Worm (Caenorhabditis elegans) whole organism, dauer: Measurements from ENCODE around the gene pqbp-1.1.

Source experiments
- unc-62 ChIP-seq: sonication (generic microtip); optimal IDR thresholded peaks from 2 replicates; lab custom pipeline; 2017; ENCODE audit warnings: missing biosample characterization, missing genetic modification reagents, missing genetic modification characterization

pqbp-1.1 gene

DNA sequence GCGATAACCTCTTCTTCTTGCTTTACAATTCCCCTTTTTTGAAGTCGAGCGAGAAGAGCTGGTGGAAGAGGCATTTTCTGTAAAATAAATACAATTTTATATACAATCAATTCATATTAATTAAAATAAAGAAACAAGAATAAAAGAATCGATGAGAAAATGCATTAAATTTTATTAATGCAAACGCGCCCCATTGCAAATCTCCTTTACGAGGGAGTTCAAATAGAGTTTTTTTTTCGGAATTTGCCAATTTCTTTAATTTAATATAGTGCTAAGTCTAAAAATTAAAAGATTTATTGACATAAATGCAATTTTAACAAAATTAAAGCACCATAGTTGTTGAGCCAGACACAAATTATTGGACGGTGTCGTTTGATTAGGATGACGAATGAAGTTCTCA lies at the start of gene pqbp-1.1:
TSS of gene pqbp-1.1 (minus strand) at position 77 of the 400 bp plus-strand sequence.
- no peak for TF ChIP-seq unc-62 (GFP tag; lab: Kevin White, UChicago)

DNA sequence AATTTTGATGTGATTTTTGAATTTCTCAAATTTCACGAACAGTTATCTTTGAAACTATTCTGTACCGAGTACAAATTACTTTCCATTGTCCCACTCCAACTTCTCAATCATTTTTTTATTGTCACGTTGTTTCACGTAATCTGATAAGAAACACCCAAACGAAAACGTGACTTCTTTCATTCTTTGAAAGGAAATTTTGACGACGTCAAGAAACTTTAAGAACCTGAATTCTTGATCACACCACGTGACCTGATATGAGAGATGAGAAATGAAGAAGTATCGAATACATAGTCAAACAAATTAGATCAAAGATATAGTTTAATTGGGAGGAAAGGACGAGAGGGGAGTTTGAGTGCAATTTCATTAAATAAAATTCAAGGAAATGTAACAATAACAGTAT lies 48.0 kb upstream of the pqbp-1.1 start:
- TF ChIP-seq unc-62 (GFP tag; lab: Kevin White, UChicago) = no peak

DNA sequence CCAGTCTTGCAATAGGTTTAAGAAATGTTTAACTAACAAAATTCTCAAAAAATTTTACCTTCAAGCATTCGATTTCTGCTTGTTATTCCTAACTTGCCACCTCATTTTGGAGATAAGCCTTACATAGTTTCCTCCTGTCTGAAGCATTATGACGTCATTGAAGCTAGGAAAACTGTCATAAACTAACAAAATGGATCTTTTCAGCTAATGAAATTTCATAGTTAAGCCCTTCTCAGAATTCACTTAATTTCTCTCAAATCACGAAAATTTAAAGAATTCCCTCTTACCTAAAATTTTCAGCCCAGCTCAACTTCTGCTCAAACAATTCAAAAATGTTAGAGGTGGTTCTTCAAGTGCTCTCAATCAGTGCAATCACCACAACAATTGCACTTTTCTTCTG lies 45.7 kb upstream of the pqbp-1.1 start, which contains the start of gene swt-1:
TSS of gene swt-1 (plus strand) at position 301 of the 400 bp plus-strand sequence.
- TF ChIP-seq unc-62 (GFP tag; lab: Kevin White, UChicago) = no peak

DNA sequence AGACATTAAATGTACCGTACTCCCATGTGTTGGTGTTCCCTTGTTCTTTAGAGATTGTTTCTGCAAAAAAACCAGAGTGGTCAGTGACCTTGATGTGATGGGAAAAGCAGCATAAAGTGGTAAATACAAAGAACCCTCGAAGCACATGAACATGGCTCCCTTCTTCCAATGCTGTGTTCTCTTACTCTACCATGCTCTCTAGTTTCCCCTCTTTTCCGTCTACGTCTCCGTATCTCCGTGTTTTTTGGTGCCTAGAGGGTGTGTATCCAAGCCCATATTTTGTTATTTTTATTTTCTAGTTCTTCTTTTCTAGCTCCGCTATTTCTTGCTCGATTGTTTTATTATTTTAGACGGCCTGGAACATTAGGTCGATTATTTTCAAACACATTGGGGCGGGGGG lies 45.1 kb upstream of the pqbp-1.1 start:
- TF ChIP-seq unc-62 (GFP tag; lab: Kevin White, UChicago) = no peak

DNA sequence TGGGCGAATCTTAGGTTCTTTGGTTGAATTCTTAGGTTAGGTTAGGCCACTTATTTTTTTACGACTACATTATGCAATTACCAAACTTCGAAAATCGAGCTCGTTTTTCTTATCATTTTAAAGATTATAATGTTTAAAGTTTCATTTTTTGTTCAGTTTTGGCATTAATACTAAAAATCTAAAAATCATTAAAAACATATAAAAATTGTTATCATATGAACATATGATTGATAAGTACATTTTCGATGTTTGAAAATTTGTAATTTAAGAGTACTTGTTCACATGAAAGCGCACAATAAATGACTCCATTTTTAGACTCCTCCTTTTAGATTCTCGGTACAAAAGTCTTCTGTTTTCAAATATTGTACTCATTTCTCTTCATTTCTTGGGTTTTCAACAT lies 43.6 kb upstream of the pqbp-1.1 start:
- TF ChIP-seq unc-62 (GFP tag; lab: Kevin White, UChicago) = no peak

DNA sequence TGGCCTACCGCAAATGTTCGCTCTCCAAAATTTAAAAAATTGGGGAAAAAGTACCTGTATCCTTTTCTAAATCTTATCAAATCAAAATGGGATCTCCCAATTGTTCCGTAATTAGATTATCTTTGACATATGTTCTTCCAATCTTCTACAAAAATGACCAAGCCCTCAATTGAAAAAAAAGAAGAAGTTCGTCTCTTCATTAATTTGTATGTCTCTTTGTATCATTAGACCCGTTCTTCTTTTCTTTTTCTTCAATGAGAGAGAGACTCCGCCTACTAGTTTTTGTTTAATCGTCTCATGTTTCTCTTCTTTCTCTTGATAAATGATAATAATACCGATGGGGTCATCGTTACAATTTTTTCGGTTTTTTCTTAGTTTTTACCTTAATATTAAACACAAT lies 41.8 kb upstream of the pqbp-1.1 start:
- no peak for TF ChIP-seq unc-62 (GFP tag; lab: Kevin White, UChicago)

DNA sequence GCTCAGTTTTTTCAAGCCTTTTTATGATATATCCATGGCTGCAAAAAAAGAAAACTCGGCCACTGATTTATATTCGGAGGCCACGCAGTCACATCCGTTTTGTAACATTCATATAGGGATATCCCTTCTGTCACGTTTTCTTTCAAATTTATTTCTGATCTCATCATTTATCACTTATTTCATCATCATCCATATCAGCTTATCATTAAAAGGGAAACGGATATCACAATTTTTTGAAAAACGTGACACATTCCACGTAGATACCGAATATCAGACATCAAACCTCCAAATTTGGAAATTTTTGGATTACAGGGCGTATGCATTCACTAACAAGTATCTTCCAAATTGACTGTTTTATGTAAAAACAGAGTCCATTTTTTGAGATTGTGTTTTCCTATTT lies 41.3 kb upstream of the pqbp-1.1 start:
- no peak for TF ChIP-seq unc-62 (GFP tag; lab: Kevin White, UChicago)

DNA sequence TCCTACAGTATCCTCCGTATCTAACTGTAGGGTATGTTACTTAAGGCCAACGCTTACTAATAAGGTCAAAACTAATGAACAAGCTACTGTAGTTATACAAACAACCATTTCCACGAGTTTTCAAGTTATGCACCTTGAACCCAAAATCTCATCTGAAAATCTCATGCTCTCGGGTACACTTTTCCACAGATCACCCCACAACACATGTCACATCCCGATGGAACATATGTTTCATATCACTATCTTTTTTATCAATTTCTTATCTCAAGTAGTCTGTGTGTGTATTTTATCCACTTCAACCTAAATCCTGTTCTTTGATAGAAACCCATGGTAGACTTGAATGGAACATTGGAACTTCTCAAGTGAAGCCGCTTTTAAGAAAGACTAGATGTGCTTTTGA lies 38.8 kb upstream of the pqbp-1.1 start:
- TF ChIP-seq unc-62 (GFP tag; lab: Kevin White, UChicago) = no peak

DNA sequence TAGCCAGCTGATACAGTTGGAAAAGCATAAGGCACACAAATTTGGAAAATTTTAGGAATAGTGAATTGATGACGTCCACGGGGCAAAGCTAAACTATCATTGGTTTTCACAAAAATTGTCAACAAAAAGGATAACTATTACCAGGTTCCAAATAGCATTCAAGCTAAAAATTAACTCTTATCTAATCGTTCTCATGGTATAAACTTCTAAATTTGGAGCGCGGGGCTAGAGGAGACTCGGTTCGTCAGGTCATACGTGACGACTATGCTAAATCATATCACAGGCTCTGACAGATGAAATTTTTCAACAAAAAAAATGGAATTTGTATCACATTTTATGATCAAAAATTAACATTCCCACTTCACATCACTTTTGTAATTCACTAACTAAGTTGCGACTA lies 37.7 kb upstream of the pqbp-1.1 start:
- TF ChIP-seq unc-62 (GFP tag; lab: Kevin White, UChicago) = no peak

DNA sequence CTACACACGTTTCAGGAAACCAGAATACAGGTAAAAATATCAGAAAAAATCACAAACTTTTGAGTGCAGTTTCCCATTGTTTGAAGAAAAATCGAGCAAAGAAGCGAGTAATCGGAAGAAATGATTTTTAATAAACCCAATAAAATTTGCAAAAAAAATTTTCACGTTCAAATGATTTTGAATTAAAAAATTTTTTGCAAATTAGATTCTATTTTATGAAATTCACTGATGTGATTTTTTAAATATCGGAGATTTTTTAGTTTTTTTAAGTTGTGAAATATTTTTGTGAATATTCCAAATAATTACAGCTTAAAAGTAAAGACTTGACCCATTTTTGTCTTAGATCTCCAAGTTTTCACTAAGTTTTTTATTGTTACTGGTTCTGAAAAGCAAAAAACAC lies 36.7 kb upstream of the pqbp-1.1 start, which contains the start of gene pnp-1:
TSS of gene pnp-1 (minus strand) at position 101 of the 400 bp plus-strand sequence.
- TF ChIP-seq unc-62 (GFP tag; lab: Kevin White, UChicago) = no peak

DNA sequence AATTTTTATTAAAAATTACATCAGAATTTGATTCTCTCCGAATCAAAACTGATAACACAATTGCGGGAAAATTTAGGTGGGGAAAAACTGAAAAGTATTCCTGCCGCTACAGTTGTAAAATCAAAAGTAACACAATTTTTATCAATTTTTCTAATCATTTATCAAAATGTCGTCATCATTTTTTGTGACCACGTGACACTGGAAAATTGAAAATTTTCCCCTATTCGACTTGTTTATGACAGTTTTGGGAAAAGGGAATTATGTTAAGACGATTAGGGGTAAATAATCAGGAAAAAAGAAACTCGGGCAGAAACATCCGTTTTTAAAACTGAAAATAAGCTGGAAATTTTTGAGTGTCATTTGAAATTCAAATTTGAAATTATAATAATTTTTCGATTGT lies 35.4 kb upstream of the pqbp-1.1 start:
- no peak for TF ChIP-seq unc-62 (GFP tag; lab: Kevin White, UChicago)

DNA sequence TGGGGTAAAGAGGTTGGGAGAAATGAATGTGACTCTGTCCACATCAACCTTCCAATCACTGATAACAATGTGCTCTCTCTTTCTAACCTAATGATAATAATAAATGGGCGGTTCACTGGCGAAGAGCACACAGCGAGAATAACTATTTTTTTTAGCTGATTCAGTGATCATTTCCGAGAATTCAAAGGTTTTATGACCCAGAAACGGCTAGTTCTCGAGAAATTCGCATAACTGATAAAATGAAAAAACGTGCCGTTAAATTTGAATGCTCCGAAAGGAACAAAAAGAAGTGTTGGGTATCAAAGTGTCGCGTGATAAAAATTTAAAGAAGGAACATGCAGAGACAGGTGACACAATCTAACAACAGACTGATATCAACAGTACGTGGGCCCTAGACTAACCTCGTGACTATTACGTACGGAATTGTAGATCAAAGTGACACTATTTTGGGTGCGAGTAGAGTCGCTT lies 34.3 kb upstream of the pqbp-1.1 start:
- TF ChIP-seq unc-62 (GFP tag; lab: Kevin White, UChicago) = no peak

DNA sequence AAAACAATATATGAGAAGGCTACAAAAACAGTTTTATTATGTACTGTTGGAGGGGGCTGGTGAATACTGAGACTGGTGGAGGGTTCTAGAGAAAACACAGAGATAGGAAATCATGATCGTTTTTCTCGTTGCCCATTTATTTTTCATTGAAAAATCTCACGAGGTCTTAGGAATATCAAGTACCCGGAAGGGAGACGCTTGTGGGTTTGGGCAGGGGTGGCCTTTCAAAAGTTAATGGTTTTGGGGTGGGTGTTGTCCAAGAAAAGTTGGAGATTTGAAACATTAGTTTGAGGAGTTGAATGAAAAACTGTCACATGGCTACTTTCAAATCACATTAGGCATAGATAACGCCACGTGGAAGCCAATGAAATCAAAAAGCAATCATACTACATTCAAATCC lies 33.3 kb upstream of the pqbp-1.1 start:
- TF ChIP-seq unc-62 (GFP tag; lab: Kevin White, UChicago) = no peak

DNA sequence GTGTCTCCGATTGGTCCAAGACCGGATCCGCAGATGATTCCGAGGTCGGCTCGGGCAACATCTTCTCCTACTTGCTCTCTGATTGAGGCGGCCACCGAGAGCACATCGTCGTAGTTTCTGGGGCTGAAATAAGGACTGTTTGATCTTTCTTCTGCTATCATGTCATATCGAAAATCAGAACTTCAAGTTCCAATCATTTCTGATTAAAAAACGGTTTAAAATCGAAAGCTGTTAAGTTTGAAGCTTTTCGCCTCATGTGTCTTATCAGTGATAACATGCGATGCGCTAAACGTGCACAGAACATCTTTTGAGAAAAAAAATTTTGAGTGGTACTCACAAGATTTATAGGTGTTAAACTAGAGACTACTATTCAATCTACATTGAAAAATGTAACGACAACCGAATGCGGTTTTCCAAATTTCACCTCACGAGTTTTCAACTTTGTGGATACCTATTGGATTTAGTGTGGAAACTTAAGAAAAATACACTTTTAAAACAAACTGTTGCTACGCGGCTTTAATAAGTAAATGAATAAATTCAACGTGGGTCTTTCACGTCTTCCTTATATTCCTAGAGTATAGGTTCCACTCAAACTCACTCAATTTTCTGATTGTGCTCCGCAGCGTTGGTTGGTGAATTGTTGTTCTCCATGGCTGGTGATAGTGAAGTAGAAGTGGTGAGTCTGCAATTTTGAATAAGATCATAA lies 32.7 kb upstream of the pqbp-1.1 start:
- no peak for TF ChIP-seq unc-62 (GFP tag; lab: Kevin White, UChicago)

DNA sequence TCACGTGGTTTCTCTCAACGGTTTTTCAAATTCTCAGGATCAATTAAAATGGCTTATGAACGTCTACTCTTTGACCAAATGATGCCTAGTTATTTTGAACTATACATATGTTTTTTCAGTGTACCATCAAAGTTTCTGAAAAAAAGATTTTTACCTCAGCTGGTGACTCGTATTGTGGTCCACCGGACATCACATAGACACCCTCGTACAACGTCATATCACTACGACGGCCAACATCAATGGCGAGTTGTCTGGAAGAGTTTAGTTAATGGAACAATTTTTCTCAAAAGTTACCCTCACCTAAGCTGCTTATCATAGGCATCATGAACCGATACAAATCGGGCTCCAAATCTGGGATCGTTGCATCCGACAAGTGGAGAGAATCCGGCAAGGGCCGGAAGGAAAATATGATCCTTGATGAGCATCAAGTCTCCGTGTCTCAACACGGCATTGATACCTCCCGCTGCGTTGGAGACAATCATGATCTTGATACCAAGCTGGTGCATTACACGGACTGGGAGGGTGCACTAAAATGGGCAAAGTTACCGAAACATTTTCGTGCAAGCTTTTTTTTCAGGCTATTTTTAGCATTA lies 31.8 kb upstream of the pqbp-1.1 start:
- no peak for TF ChIP-seq unc-62 (GFP tag; lab: Kevin White, UChicago)

DNA sequence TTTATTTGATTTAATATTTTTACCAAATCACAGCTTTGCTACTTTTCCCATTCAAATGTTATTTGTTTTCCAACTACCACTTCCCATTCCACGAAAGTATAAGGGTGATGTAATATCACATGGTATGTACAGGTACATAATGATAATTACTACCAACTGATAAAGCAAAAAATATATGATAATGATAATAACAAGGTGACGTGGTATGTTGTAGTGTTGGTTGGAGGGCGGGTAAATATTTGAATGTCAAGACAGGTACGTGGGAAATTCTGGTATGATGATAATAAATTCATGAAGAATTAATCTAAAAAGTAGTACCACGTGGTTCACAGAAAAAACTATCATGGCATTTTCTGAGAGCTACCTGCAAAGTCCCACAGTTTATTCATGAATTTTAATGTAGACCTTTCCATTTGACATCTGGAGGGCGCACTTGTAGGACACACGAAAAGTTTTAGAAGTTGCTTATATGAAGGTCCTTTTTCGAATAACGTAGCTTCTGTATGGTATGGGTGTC lies 30.4 kb upstream of the pqbp-1.1 start:
- no peak for TF ChIP-seq unc-62 (GFP tag; lab: Kevin White, UChicago)

DNA sequence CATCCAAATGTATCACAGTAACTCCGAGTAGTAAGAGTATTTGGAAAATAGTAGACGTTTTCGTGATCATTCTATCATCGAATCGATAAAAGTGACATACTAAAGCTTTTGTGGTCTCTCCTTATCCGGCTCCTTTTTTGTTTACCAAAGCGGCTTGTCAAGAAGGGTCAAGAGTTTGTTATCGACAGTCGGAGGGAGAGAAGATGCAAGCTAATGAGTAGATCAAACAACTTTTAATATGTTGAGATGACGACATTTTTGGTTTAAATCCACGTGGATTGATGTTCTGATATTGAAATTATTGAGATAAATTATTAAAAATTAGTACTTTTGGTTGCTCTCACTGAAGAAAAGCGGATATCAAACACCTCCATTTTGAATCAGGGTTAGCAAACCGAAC lies 29.9 kb upstream of the pqbp-1.1 start, which contains the start of gene T21D12.7:
TSS of gene T21D12.7 (minus strand) at position 101 of the 400 bp plus-strand sequence.
- no peak for TF ChIP-seq unc-62 (GFP tag; lab: Kevin White, UChicago)
